Fruit fly (Drosophila melanogaster): ENCODE measurements around the gene Yp3.

Gene Yp3

DNA sequence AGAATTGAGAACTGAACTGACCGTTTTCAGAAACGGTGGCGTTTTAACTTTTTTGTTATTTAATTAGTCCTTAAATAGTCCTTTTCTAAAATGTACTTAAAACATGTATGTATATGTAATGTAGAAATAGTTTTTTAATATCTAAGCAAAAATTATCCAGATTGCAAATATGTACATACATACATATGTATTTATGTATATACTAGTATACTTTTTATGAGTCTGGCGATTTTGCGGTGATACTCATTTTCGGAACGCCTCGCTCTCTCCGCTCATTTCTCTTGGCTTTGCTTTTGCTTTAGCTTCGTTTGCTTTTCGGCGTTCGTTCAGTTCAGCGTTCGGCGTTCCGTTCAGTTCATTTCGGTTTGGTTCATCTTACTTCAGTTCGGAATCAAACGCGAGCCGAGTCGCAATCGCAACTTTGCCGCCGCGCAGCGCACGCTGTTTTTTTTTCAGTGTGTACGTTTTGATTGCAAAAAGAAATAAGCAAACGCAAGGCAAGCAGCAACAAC lies 3.1 kb downstream of the Yp3 start, which contains the start of gene rdgB (continued):
- TF ChIP-seq bigmax (GFP tag; optimal IDR thresholded peaks at IDR 0.05), result no peak
- TF ChIP-seq chn (GFP tag; optimal IDR thresholded peaks at IDR 0.05), result peak; percentile 33
- TF ChIP-seq CG6175 (GFP tag; IDR thresholded peaks at IDR 0.05), result no peak
- TF ChIP-seq CG12071 (GFP tag; optimal IDR thresholded peaks at IDR 0.05), result peak; percentile 23
- peak; percentile 91 for TF ChIP-seq CoRest (tag; optimal IDR thresholded peaks at IDR 0.05)
- peak; percentile 60 for TF ChIP-seq CG10274 (GFP tag; optimal IDR thresholded peaks at IDR 0.05)
- peak; percentile 74 for TF ChIP-seq Med (GFP tag)
- TF ChIP-seq pan (optimal IDR thresholded peaks at IDR 0.05), result no peak
- peak in 1 of 2 experiments; percentile 66 for TF ChIP-seq pan (GFP tag; optimal IDR thresholded peaks at IDR 0.05 in 1 of 2, IDR thresholded peaks at IDR 0.05 in 1 of 2)
- peak; percentile 70; the same call in 1 of the 2 replicates for TF ChIP-seq Atf6 (GFP tag; IDR thresholded peaks at IDR 0.05)
- TF ChIP-seq CG43689 (GFP tag; IDR thresholded peaks at IDR 0.05), result no peak
- TF ChIP-seq tgo (GFP tag; IDR thresholded peaks at IDR 0.05), result peak; percentile 71
- TF ChIP-seq CG10462 (GFP tag; optimal IDR thresholded peaks at IDR 0.05), result peak; percentile 21
- TF ChIP-seq HLH4C (GFP tag; IDR thresholded peaks at IDR 0.05; ENCODE audit: partially characterized antibody), result no peak
- no peak for TF ChIP-seq ham (GFP tag; IDR thresholded peaks at IDR 0.05)
- TF ChIP-seq Dbx (GFP tag; IDR thresholded peaks at IDR 0.05), result peak; percentile 76; the same call in 2 of the 3 replicates
- TF ChIP-seq nerfin-1 (tag; optimal IDR thresholded peaks at IDR 0.05), result peak; percentile 73
- peak; percentile 72 for TF ChIP-seq Asciz (GFP tag; optimal IDR thresholded peaks at IDR 0.05)
- TF ChIP-seq dmrt99B (tag; optimal IDR thresholded peaks at IDR 0.05), result peak; percentile 91
- no peak for TF ChIP-seq MBD-R2 (GFP tag; IDR thresholded peaks at IDR 0.05)
- no peak for TF ChIP-seq GATAe (GFP tag; conservative IDR thresholded peaks at IDR 0.05)
- peak; percentile 85 for TF ChIP-seq Dek (tag; optimal IDR thresholded peaks at IDR 0.05)
- TF ChIP-seq CG12942 (GFP tag; optimal IDR thresholded peaks at IDR 0.05), result peak; percentile 66
- TF ChIP-seq TFAM (GFP tag; optimal IDR thresholded peaks at IDR 0.05), result no peak
- TF ChIP-seq CG18011 (GFP tag; optimal IDR thresholded peaks at IDR 0.05), result no peak
- no peak for TF ChIP-seq CG3065 (GFP tag; optimal IDR thresholded peaks at IDR 0.05)
- no peak for TF ChIP-seq Sin3A (optimal IDR thresholded peaks at IDR 0.05)
- peak; percentile 38; the same call in 1 of the 3 replicates for TF ChIP-seq CG34422 (GFP tag; IDR thresholded peaks at IDR 0.05)
- peak; percentile 90 for TF ChIP-seq phol (tag; optimal IDR thresholded peaks at IDR 0.05)
- peak; percentile 64; the same call in 1 of the 3 replicates for TF ChIP-seq ken (GFP tag; IDR thresholded peaks at IDR 0.05)
- no peak for TF ChIP-seq stwl (tag; optimal IDR thresholded peaks at IDR 0.05)
- peak; percentile 72 for TF ChIP-seq HLH3B (GFP tag; IDR thresholded peaks at IDR 0.05)
- no peak for TF ChIP-seq Dfd (GFP tag; optimal IDR thresholded peaks at IDR 0.05)
- TF ChIP-seq CG14965 (GFP tag; optimal IDR thresholded peaks at IDR 0.05; ENCODE audit: borderline replicate concordance), result no peak
- no peak for TF ChIP-seq crc (GFP tag; optimal IDR thresholded peaks at IDR 0.05)
- TF ChIP-seq zen (tag; optimal IDR thresholded peaks at IDR 0.05), result peak; percentile 16
- TF ChIP-seq Dll (GFP tag; IDR thresholded peaks at IDR 0.05; ENCODE audit: partially characterized antibody), result no peak
- TF ChIP-seq cas (GFP tag; IDR thresholded peaks at IDR 0.05), result no peak
- peak; percentile 36 for TF ChIP-seq trem (tag; optimal IDR thresholded peaks at IDR 0.05)
- peak; percentile 64 for TF ChIP-seq CG2875 (GFP tag; optimal IDR thresholded peaks at IDR 0.05)
- TF ChIP-seq CG4404 (GFP tag; IDR thresholded peaks at IDR 0.05), result peak; percentile 43
- peak; percentile 81 for TF ChIP-seq CG10979 (tag; optimal IDR thresholded peaks at IDR 0.05)
- TF ChIP-seq ERR (GFP tag; optimal IDR thresholded peaks at IDR 0.05), result no peak
- no peak for TF ChIP-seq CG14667 (GFP tag; IDR thresholded peaks at IDR 0.05)
- TF ChIP-seq CG12155 (GFP tag; optimal IDR thresholded peaks at IDR 0.05), result peak; percentile 59
- peak; percentile 78 for TF ChIP-seq PHDP (tag; optimal IDR thresholded peaks at IDR 0.05)
- no peak for TF ChIP-seq en (GFP tag; optimal IDR thresholded peaks at IDR 0.05)
- TF ChIP-seq Opbp (GFP tag; IDR thresholded peaks at IDR 0.05; ENCODE audit: partially characterized antibody), result no peak
- peak; percentile 22 for TF ChIP-seq HLH54F (GFP tag; optimal IDR thresholded peaks at IDR 0.05)
- 0 out of 3 replicates have a peak, but pooled peaks have one; percentile 38 for TF ChIP-seq C15 (GFP tag; IDR thresholded peaks at IDR 0.05)
- peak; percentile 70 for TF ChIP-seq CG3847 (GFP tag; IDR thresholded peaks at IDR 0.05)
